Fruit fly (Drosophila melanogaster): ENCODE measurements around the gene Set2.
A peak's percentile ranks its signal among the peaks of the same experiment; 100 is the strongest.

Set2 gene

dm6 chrX:13386776-13387175 lies 26.3 kb upstream of the Set2 start:
- no peak for TF ChIP-seq noc (tag; optimal IDR thresholded peaks at IDR 0.05)

DNA sequence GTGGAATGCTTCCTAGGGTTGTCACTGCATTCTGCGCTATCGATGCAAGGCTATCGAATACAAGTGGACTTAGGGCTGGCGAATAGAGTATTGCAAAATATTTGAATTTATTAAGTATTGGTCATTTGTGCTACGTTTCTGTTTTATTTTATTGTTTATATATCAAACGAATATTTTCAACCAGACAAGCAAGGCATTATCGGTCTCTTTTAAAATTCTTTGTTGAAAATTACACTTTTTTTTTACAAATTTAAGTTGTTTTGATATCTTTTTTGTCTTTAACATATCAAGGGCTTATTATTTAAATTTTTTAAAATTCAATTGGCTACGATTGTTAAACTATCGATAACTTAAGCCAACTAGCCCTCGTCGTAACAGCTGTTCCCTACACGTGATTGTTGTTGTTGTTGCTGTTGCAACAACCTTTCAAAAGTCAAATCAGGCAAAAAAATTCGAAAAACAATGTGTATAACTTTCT lies 25.6 kb upstream of the Set2 start, which contains the start of the genes Ype and CG1662:
TSS of gene Ype (minus strand) at position 45 of the 478 bp plus-strand sequence.
TSS of gene CG1662 (plus strand) at position 191 of the 478 bp plus-strand sequence.
- TF ChIP-seq noc (tag; optimal IDR thresholded peaks at IDR 0.05) = peak; percentile 81

DNA sequence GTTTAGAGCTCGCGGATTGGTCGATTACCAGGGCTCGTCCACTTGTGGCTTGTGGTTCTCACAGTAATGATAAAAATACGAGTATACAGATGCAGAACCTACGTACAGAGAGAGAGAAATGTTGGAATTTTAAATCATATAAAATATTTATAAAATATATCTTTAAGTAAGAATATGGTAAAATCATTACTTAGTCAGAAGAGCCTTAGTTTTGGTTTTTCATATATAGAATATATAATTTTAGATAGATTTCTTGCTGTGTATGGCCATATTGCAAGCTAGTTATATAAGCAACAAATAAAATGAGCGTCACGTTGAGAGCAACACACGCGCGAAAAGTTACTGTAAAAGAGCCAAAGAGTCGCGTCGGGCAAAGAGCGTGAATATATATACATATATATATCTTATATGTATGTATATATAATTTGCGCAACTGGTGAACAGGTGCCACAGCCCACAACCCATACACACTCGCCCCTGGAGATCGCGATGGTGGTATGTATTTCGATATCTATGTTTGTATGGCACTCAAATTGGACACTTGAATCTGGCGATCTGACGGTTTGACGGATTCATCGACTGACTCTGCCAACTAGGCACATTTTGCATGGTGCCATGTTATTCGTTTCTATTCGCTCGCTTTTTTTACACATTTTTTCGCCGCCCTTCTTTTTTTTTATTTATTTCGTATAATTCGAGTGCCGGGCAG lies 22.4 kb upstream of the Set2 start:
- peak; percentile 97 for TF ChIP-seq noc (tag; optimal IDR thresholded peaks at IDR 0.05)

- peak; percentile 81 for TF ChIP-seq noc (tag; optimal IDR thresholded peaks at IDR 0.05)
These were observed 21.6 kb upstream of the Set2 start for dm6 chrX:13391174-13392040.

DNA sequence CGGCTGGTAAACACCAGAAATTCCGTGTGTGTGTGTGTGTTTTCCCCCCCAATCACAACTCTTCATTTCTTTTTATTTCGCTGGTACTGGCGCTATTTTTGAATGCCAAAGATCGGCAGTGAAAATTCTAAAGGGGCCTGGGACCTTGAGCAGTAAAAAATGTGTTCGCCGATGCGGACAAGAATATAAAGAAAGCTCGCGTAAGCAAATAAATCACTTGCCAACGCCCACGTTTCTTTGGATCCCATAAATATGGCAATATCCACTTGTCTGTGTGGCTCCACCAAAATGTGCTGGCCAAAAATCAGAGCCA lies 21.0 kb upstream of the Set2 start:
- TF ChIP-seq noc (tag; optimal IDR thresholded peaks at IDR 0.05) = no peak

- TF ChIP-seq noc (tag; optimal IDR thresholded peaks at IDR 0.05) = peak; percentile 6
These were observed 20.3 kb upstream of the Set2 start for dm6 chrX:13392764-13393163.

DNA sequence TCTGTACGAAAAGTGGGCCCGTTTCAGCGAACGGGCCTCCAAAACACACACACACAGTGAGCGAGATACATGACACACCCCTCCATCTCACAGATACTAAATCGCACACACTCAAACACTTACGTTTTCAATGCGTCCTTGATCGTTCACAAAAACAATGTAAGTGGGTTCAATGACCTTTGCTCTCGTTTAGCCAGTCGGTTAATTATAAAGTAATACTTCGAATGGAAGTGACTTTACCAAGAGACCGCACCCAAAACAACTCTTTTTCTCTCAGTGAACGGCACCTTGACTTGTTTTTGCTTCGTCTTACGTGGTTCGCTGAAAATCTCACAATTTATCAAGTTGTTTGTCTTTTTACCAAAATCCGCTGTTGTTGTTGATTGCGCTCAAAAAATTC lies 18.7 kb upstream of the Set2 start:
- no peak for TF ChIP-seq noc (tag; optimal IDR thresholded peaks at IDR 0.05)

DNA sequence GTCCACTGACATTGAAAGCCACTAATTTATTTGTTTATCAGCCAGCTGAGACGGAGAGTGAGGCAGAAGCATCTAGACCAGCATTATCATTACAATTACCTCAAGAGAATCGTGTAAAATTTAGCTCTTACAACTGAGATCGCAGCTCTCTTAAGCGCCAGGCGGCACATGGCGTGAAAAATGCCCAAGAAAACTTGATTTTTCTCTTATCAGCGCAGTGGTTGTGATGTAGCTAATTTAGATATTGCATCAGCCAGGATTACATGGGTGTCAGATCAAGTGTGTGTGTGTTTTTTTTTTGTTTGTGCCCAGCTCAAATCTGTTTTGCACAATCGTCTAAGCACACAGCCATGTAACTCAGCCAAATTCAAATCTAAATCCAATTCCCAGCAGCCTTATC lies 18.0 kb upstream of the Set2 start:
- no peak for TF ChIP-seq noc (tag; optimal IDR thresholded peaks at IDR 0.05)

dm6 chrX:13395988-13396377 lies 17.1 kb upstream of the Set2 start:
- no peak for TF ChIP-seq noc (tag; optimal IDR thresholded peaks at IDR 0.05)

DNA sequence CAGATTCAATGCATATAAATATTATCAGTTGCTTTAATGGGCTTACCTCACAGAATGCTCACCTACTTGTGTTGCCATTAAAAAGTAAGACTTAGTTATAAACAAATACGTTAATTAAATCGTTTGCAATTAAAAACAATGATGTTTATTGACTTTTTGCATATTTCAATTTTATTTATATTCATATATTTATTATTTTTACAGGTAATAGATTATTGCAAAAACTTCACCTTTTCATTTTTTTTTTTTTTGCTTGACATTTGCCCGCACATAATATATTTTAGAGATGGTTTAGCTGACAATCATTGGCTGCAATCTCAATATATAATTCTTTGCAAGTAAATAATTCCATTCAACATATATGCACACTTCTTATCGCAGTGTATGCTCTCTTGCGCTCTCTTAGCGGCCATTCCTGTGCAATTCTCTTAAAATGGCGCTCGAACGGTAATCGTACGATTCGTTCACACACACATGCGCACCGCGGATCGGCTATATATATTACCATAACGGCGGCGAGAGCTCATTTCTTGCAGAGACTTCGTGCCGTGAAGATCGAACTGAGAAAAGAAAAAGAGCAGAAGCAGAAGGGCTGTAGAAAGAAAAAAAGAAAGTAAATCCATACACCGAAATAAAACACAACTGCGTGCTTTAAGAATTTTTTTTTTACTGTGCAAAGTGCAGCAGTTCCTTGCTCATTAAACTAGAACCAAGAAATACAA lies 16.5 kb upstream of the Set2 start, which contains the start of gene Bcat:
TSS of gene Bcat (plus strand) at position 522 of the 722 bp plus-strand sequence.
- TF ChIP-seq noc (tag; optimal IDR thresholded peaks at IDR 0.05) = peak; percentile 84

dm6 chrX:13397610-13398009 lies 15.4 kb upstream of the Set2 start:
- peak; percentile 62 for TF ChIP-seq noc (tag; optimal IDR thresholded peaks at IDR 0.05)

DNA sequence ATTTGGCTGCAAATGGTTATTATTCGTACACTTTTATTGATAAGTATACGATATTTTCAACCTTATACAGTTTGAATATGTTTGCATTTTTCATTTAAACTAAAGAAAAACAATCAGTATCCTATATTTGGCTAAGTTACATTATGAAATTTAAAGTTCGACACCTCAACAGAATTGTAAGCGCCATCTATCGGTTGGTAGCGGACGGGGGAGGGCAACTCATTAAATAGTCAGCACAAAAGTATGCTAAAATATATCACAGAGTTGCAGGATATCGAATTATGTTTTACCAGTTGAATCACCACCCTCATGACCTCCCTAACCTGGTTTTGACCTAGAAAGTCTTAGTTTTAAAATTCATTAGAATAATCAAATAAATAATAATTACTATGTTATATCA lies 11.8 kb upstream of the Set2 start:
- TF ChIP-seq noc (tag; optimal IDR thresholded peaks at IDR 0.05) = no peak

DNA sequence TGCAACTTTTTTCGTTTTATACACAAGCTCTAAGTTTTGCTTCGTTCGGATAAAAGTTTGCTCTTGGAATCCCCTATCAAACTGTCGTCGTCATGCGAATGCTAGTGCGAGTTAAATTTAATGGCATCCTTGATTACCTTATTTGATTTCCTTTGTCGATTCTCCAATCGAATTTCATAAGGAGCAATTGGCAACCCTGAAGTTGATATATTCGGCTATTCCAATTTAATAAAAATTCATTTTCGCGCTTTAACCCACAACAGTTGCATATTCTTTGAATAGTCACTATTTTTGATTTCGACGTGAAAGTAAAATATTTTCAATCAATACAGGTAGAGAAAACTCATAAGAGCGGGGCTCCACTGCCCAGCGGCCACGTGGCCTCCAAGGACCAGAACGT lies 10.3 kb upstream of the Set2 start, which contains the start of gene CG12725:
TSS of gene CG12725 (minus strand) at position 101 of the 400 bp plus-strand sequence.
- no peak for TF ChIP-seq noc (tag; optimal IDR thresholded peaks at IDR 0.05)

- no peak for TF ChIP-seq noc (tag; optimal IDR thresholded peaks at IDR 0.05)
These were observed 9.5 kb upstream of the Set2 start for dm6 chrX:13403553-13403952.

dm6 chrX:13403962-13404830 lies 8.8 kb upstream of the Set2 start, which contains the start of gene GstT4:
Gene GstT4 (plus strand): TSS chrX:13404749.
- TF ChIP-seq noc (tag; optimal IDR thresholded peaks at IDR 0.05) = peak; percentile 19

All from whole organism, larva.